Worm (Caenorhabditis elegans) whole organism, L1 larva: ENCODE measurements around the gene C02G6.3.
A peak's percentile ranks its signal among the peaks of the same experiment; 100 is the strongest.

Experiments
- C16A3.4 ChIP-seq: fragments of 150-350 bp; optimal IDR thresholded peaks from 2 replicates; lab custom pipeline; 2014; ENCODE audit warnings: missing biosample characterization, missing genetic modification characterization
- C34B4.2 ChIP-seq: sonication (generic microtip); optimal IDR thresholded peaks from 2 replicates; lab custom pipeline; 2017; ENCODE audit warnings: mild to moderate bottlenecking, missing genetic modification characterization, missing compliant biosample characterization
- F16B12.6 ChIP-seq: fragments of 150-350 bp; optimal IDR thresholded peaks from 2 replicates; lab custom pipeline; 2014; ENCODE audit warnings: missing biosample characterization, missing genetic modification characterization
- Y116A8C.19 ChIP-seq: sonication (generic microtip); optimal IDR thresholded peaks from 2 replicates; lab custom pipeline; 2016; ENCODE audit warnings: missing compliant biosample characterization, missing genetic modification characterization, borderline replicate concordance
- aly-2 ChIP-seq: fragments of 150-350 bp; optimal IDR thresholded peaks from 2 replicates; lab custom pipeline; 2014; ENCODE audit warnings: missing biosample characterization, missing genetic modification characterization
- blmp-1 ChIP-seq: fragments of 150-350 bp; optimal IDR thresholded peaks from 2 replicates; lab custom pipeline; 2014; ENCODE audit warnings: missing biosample characterization, missing genetic modification characterization
- ceh-63 ChIP-seq: fragments of 200-800 bp; sonication (Bioruptor generic); optimal IDR thresholded peaks from 2 replicates; lab custom pipeline; 2018; ENCODE audit warnings: mild to moderate bottlenecking, missing genetic modification characterization, missing compliant biosample characterization
- ceh-8 ChIP-seq: fragments of 200-800 bp; sonication (Bioruptor generic); optimal IDR thresholded peaks from 2 replicates; lab custom pipeline; 2018; ENCODE audit warnings: mild to moderate bottlenecking, missing genetic modification characterization, moderate library complexity, missing compliant biosample characterization
- ceh-88 ChIP-seq: fragments of 200-800 bp; sonication (Bioruptor generic); IDR thresholded peaks from 2 replicates; pipeline ENCODE4 v1.3.6; 2022; ENCODE audit warnings: missing genetic modification characterization, missing compliant biosample characterization
- dpl-1 ChIP-seq, 3 experiments: fragments of 150-350 bp in 2 of 3; sonication (generic microtip) in 1 of 3; optimal IDR thresholded peaks; 2 replicates each; lab custom pipeline; 2014 to 2017; ENCODE audit warnings: missing biosample characterization in 3 of 3, missing genetic modification characterization in 3 of 3, missing genetic modification reagents in 3 of 3
- dsc-1 ChIP-seq: sonication (generic microtip); optimal IDR thresholded peaks from 2 replicates; lab custom pipeline; 2016; ENCODE audit warnings: mild to moderate bottlenecking, missing genetic modification characterization, missing compliant biosample characterization
- efl-1 ChIP-seq, 4 experiments: fragments of 150-350 bp; optimal IDR thresholded peaks in 3 of 4; peaks in 1 of 4; 1 replicate in 1 of 4; 2 replicates in 3 of 4; lab custom pipeline; 2014; ENCODE audit warnings: missing biosample characterization in 2 of 4, missing genetic modification characterization in 2 of 4, missing genetic modification reagents in 2 of 4
- elt-2 ChIP-seq: sonication (generic microtip); optimal IDR thresholded peaks from 2 replicates; lab custom pipeline; 2016; ENCODE audit warnings: missing genetic modification characterization, mild to moderate bottlenecking, inconsistent platforms, missing compliant biosample characterization, missing genetic modification reagents
- elt-3 ChIP-seq, 6 experiments: fragments of 150-350 bp in 1 of 6; sonication (generic microtip); optimal IDR thresholded peaks; 2 replicates each; lab custom pipeline; 2017 to 2018; ENCODE audit warnings: missing biosample characterization in 6 of 6, missing genetic modification characterization in 6 of 6, inconsistent platforms in 1 of 6
- ets-5 ChIP-seq: fragments of 200-800 bp; sonication (Bioruptor generic); IDR thresholded peaks from 2 replicates; pipeline ENCODE4 v1.3.6; 2022; ENCODE audit warnings: missing genetic modification characterization, missing compliant biosample characterization
- fkh-10 ChIP-seq: sonication (generic microtip); optimal IDR thresholded peaks from 2 replicates; lab custom pipeline; 2017; ENCODE audit warnings: missing biosample characterization, missing genetic modification reagents, missing genetic modification characterization
- fkh-8 ChIP-seq: sonication (generic microtip); optimal IDR thresholded peaks from 2 replicates; lab custom pipeline; 2016; ENCODE audit warnings: mild to moderate bottlenecking, missing genetic modification characterization, missing compliant biosample characterization
- lin-13 ChIP-seq: fragments of 150-350 bp; optimal IDR thresholded peaks from 2 replicates; lab custom pipeline; 2014; ENCODE audit warnings: missing biosample characterization, missing genetic modification reagents, missing genetic modification characterization
- lin-14 ChIP-seq: fragments of 200-800 bp; sonication (Bioruptor generic); optimal IDR thresholded peaks from 2 replicates; lab custom pipeline; 2018; ENCODE audit warnings: mild to moderate bottlenecking, missing genetic modification characterization, moderate library complexity, missing compliant biosample characterization
- lin-39 ChIP-seq: fragments of 150-350 bp; optimal IDR thresholded peaks from 2 replicates; lab custom pipeline; 2014; ENCODE audit warnings: missing biosample characterization, missing genetic modification reagents, missing genetic modification characterization
- mdl-1 ChIP-seq, 2 experiments: fragments of 150-350 bp; optimal IDR thresholded peaks; 2 replicates each; lab custom pipeline; 2014 to 2017; ENCODE audit warnings: missing biosample characterization in 2 of 2, missing genetic modification characterization in 2 of 2, inconsistent platforms in 1 of 2
- mef-2 ChIP-seq: fragments of 150-350 bp; optimal IDR thresholded peaks from 2 replicates; lab custom pipeline; 2014; ENCODE audit warnings: missing biosample characterization, missing genetic modification characterization
- mep-1 ChIP-seq: fragments of 150-350 bp; optimal IDR thresholded peaks from 2 replicates; lab custom pipeline; 2014; ENCODE audit warnings: missing biosample characterization, missing genetic modification characterization
- nhr-12 ChIP-seq: sonication (generic microtip); optimal IDR thresholded peaks from 2 replicates; lab custom pipeline; 2017; ENCODE audit warnings: missing biosample characterization, missing genetic modification characterization
- nhr-19 ChIP-seq: fragments of 200-800 bp; sonication (Bioruptor generic); conservative IDR thresholded peaks from 2 replicates; pipeline ENCODE4 v1.3.6; 2022; ENCODE audit warnings: missing genetic modification characterization, missing compliant biosample characterization
- nhr-20 ChIP-seq: sonication (generic microtip); optimal IDR thresholded peaks from 2 replicates; lab custom pipeline; 2016; ENCODE audit warnings: mild to moderate bottlenecking, missing genetic modification characterization, missing compliant biosample characterization
- nhr-47 ChIP-seq: sonication (generic microtip); optimal IDR thresholded peaks from 2 replicates; lab custom pipeline; 2016; ENCODE audit warnings: mild to moderate bottlenecking, missing genetic modification characterization, moderate library complexity, missing compliant biosample characterization
- nhr-76 ChIP-seq: sonication (generic microtip); optimal IDR thresholded peaks from 2 replicates; lab custom pipeline; 2017; ENCODE audit warnings: missing biosample characterization, missing genetic modification characterization
- nhr-84 ChIP-seq: sonication (generic microtip); optimal IDR thresholded peaks from 2 replicates; lab custom pipeline; 2017; ENCODE audit warnings: missing biosample characterization, missing genetic modification characterization
- nhr-85 ChIP-seq: sonication (generic microtip); peaks from one replicate; lab custom pipeline; 2016; ENCODE audit warnings: missing genetic modification characterization, inconsistent platforms, missing compliant biosample characterization
- pag-3 ChIP-seq: sonication (generic microtip); optimal IDR thresholded peaks from 2 replicates; lab custom pipeline; 2017; ENCODE audit warnings: missing genetic modification characterization, mild to moderate bottlenecking, missing compliant biosample characterization, antibody characterized with exemption, borderline replicate concordance; ENCODE audit not compliant: insufficient read depth
- pax-3 ChIP-seq: fragments of 200-800 bp; sonication (Bioruptor generic); optimal IDR thresholded peaks from 2 replicates; lab custom pipeline; 2018; ENCODE audit warnings: mild to moderate bottlenecking, missing genetic modification characterization, moderate library complexity, missing compliant biosample characterization
- rnt-1 ChIP-seq: sonication (generic microtip); optimal IDR thresholded peaks from 2 replicates; lab custom pipeline; 2016; ENCODE audit warnings: mild to moderate bottlenecking, missing genetic modification characterization, moderate library complexity, missing compliant biosample characterization
- skn-1 ChIP-seq: fragments of 150-350 bp; optimal IDR thresholded peaks from 2 replicates; lab custom pipeline; 2014; ENCODE audit warnings: missing biosample characterization, missing genetic modification characterization
- snpc-4 ChIP-seq: fragments of 150-350 bp; optimal IDR thresholded peaks from 2 replicates; lab custom pipeline; 2014; ENCODE audit warnings: missing biosample characterization, missing genetic modification characterization
- snu-23 ChIP-seq: sonication (generic microtip); optimal IDR thresholded peaks from 2 replicates; lab custom pipeline; 2016; ENCODE audit warnings: missing genetic modification characterization, missing compliant biosample characterization
- sox-4 ChIP-seq: sonication (generic microtip); optimal IDR thresholded peaks from 2 replicates; lab custom pipeline; 2016; ENCODE audit warnings: missing genetic modification characterization, missing compliant biosample characterization
- swsn-7 ChIP-seq: sonication (generic microtip); optimal IDR thresholded peaks from 2 replicates; lab custom pipeline; 2016; ENCODE audit warnings: missing genetic modification characterization, missing compliant biosample characterization
- unc-130 ChIP-seq: fragments of 150-350 bp; optimal IDR thresholded peaks from 2 replicates; lab custom pipeline; 2017; ENCODE audit warnings: missing biosample characterization, missing genetic modification characterization, inconsistent platforms
- unc-86 ChIP-seq: sonication (generic microtip); optimal IDR thresholded peaks from 2 replicates; lab custom pipeline; 2016; ENCODE audit warnings: missing genetic modification characterization, missing compliant biosample characterization
- vab-15 ChIP-seq: sonication (generic microtip); optimal IDR thresholded peaks from 2 replicates; lab custom pipeline; 2017; ENCODE audit warnings: missing genotype, mild to moderate bottlenecking, missing genetic modification characterization, missing compliant biosample characterization
- zip-4 ChIP-seq: fragments of 200-800 bp; sonication (Bioruptor generic); optimal IDR thresholded peaks from 2 replicates; lab custom pipeline; 2018; ENCODE audit warnings: mild to moderate bottlenecking, missing genetic modification characterization, moderate library complexity, missing compliant biosample characterization
- ztf-4 ChIP-seq: fragments of 150-350 bp; optimal IDR thresholded peaks from 2 replicates; lab custom pipeline; 2014; ENCODE audit warnings: missing biosample characterization, missing genetic modification characterization

Gene C02G6.3

ce11 chrV:5844349-5844760 lies 35.8 kb upstream of the C02G6.3 start (continued):
- TF ChIP-seq dpl-1 (GFP tag; optimal IDR thresholded peaks at IDR 0.05; lab: Kevin White, UChicago) = peak; percentile 44 to 62 (median 55)
- TF ChIP-seq nhr-85 = peak; percentile 99
- peak; percentile 67 for TF ChIP-seq pag-3 (tag; lab: Kevin White, UChicago)
- peak in 1 of 2 experiments; percentile 99 for TF ChIP-seq mdl-1 (tag; optimal IDR thresholded peaks at IDR 0.05; lab: Kevin White, UChicago)
- TF ChIP-seq dsc-1 (tag; lab: Kevin White, UChicago) = peak; percentile 31
- peak; percentile 93 for TF ChIP-seq unc-130 (tag; lab: Kevin White, UChicago)
- peak; percentile 58 for TF ChIP-seq swsn-7 (tag; lab: Kevin White, UChicago)
- peak; percentile 92 for TF ChIP-seq nhr-19
- TF ChIP-seq sox-4 = no peak
- TF ChIP-seq elt-2 (tag; lab: Kevin White, UChicago) = peak; percentile 59
- peak; percentile 64 for TF ChIP-seq C16A3.4 (tag; lab: Kevin White, UChicago)
- no peak for TF ChIP-seq nhr-12 (tag; lab: Kevin White, UChicago)
- TF ChIP-seq elt-3 (tag; optimal IDR thresholded peaks at IDR 0.05; lab: Kevin White, UChicago) = peak in 1 of 6 experiments; percentile 90
- TF ChIP-seq aly-2 (tag; lab: Kevin White, UChicago) = no peak
- TF ChIP-seq lin-39 (tag; lab: Kevin White, UChicago) = peak; percentile 13
- peak; percentile 80 for TF ChIP-seq rnt-1
- peak; percentile 59 for TF ChIP-seq ceh-8
- TF ChIP-seq nhr-47 (tag; lab: Kevin White, UChicago) = peak; percentile 79
- no peak for TF ChIP-seq nhr-84 (tag; lab: Kevin White, UChicago)
- TF ChIP-seq skn-1 = peak; percentile 87
- no peak for TF ChIP-seq vab-15 (tag; lab: Kevin White, UChicago)
- TF ChIP-seq fkh-10 (GFP tag; lab: Kevin White, UChicago) = no peak
- TF ChIP-seq nhr-20 (tag; lab: Kevin White, UChicago) = peak; percentile 98
- TF ChIP-seq ztf-4 (tag; lab: Kevin White, UChicago) = peak; percentile 89
- no peak for TF ChIP-seq F16B12.6
- TF ChIP-seq ets-5 (GFP tag; lab: Robert Waterston, UW) = no peak
- TF ChIP-seq pax-3 (tag; lab: Kevin White, UChicago) = peak; percentile 67
- TF ChIP-seq Y116A8C.19 (tag; lab: Kevin White, UChicago) = no peak
- TF ChIP-seq nhr-76 (tag; lab: Kevin White, UChicago) = no peak
- TF ChIP-seq lin-14 (GFP tag; lab: Kevin White, UChicago) = peak; percentile 91
- peak; percentile 5 for TF ChIP-seq zip-4 (GFP tag; lab: Kevin White, UChicago)

ce11 chrV:5845162-5845561 lies 35.0 kb upstream of the C02G6.3 start:
- peak; percentile 23 for TF ChIP-seq lin-14 (GFP tag; lab: Kevin White, UChicago)
- TF ChIP-seq ceh-63 (GFP tag; lab: Kevin White, UChicago) = no peak
- peak; percentile 39 for TF ChIP-seq unc-86 (tag; lab: Kevin White, UChicago)
- no peak for TF ChIP-seq C34B4.2
- TF ChIP-seq fkh-8 = peak; percentile 58
- no peak for TF ChIP-seq dpl-1 (GFP tag; optimal IDR thresholded peaks at IDR 0.05; lab: Kevin White, UChicago)
- TF ChIP-seq mef-2 (tag; lab: Kevin White, UChicago) = no peak
- TF ChIP-seq mep-1 = peak; percentile 41
- TF ChIP-seq lin-13 (GFP tag; lab: Kevin White, UChicago) = no peak
- no peak for TF ChIP-seq snu-23
- TF ChIP-seq ztf-4 (tag; lab: Kevin White, UChicago) = peak; percentile 32
- no peak for TF ChIP-seq ets-5 (GFP tag; lab: Robert Waterston, UW)
- no peak for TF ChIP-seq ceh-88 (GFP tag; lab: Robert Waterston, UW)
- TF ChIP-seq snpc-4 (tag; lab: Kevin White, UChicago) = no peak
- no peak for TF ChIP-seq efl-1 (optimal IDR thresholded peaks at IDR 0.05; lab: Kevin White, UChicago)
- TF ChIP-seq efl-1 (GFP tag; optimal IDR thresholded peaks at IDR 0.05 in 1 of 2; lab: Kevin White, UChicago) = peak in 1 of 2 experiments; percentile 78
- peak; percentile 6 for TF ChIP-seq blmp-1 (tag; lab: Kevin White, UChicago)
- TF ChIP-seq, all 84 proteins: peak for 7
